Worm (Caenorhabditis elegans) whole organism, L2 larva: ENCODE results near the gene Y51H7C.13.

Experiments
- C34F6.9 ChIP-seq: fragments of 150-350 bp; optimal IDR thresholded peaks from 2 replicates; lab custom pipeline; 2014; ENCODE audit warnings: missing biosample characterization, missing genetic modification characterization
- F13H6.1 ChIP-seq: sonication (generic microtip); optimal IDR thresholded peaks from 2 replicates; lab custom pipeline; 2016; ENCODE audit warnings: missing genetic modification characterization, missing compliant biosample characterization
- R02D3.7 ChIP-seq: fragments of 150-350 bp; optimal IDR thresholded peaks from 2 replicates; lab custom pipeline; 2014; ENCODE audit warnings: missing biosample characterization, missing genetic modification characterization
- ZK546.5 ChIP-seq: sonication (generic microtip); optimal IDR thresholded peaks from 2 replicates; lab custom pipeline; 2017; ENCODE audit warnings: missing biosample characterization, missing genetic modification characterization
- aly-2 ChIP-seq: fragments of 150-350 bp; optimal IDR thresholded peaks from 2 replicates; lab custom pipeline; 2014; ENCODE audit warnings: missing biosample characterization, missing genetic modification characterization
- blmp-1 ChIP-seq: sonication (generic microtip); optimal IDR thresholded peaks from 2 replicates; lab custom pipeline; 2017; ENCODE audit warnings: missing genetic modification characterization, mild to moderate bottlenecking, missing compliant biosample characterization, antibody characterized with exemption, moderate library complexity; ENCODE audit not compliant: insufficient read depth
- ceh-16 ChIP-seq: fragments of 150-350 bp; optimal IDR thresholded peaks from 2 replicates; lab custom pipeline; 2014; ENCODE audit warnings: missing biosample characterization, missing genetic modification characterization
- ceh-82 ChIP-seq: fragments of 150-350 bp; optimal IDR thresholded peaks from 2 replicates; lab custom pipeline; 2014; ENCODE audit warnings: missing biosample characterization, missing genetic modification characterization
- crh-2 ChIP-seq: sonication (generic microtip); optimal IDR thresholded peaks from 2 replicates; lab custom pipeline; 2017; ENCODE audit warnings: missing biosample characterization, missing genetic modification characterization
- dmd-4 ChIP-seq: sonication (generic microtip); optimal IDR thresholded peaks from 2 replicates; lab custom pipeline; 2017; ENCODE audit warnings: missing biosample characterization, missing genetic modification characterization
- egl-27 ChIP-seq: sonication (generic microtip); optimal IDR thresholded peaks from 3 replicates; lab custom pipeline; 2017; ENCODE audit warnings: missing biosample characterization, missing genetic modification reagents, missing genetic modification characterization
- fos-1 ChIP-seq: fragments of 150-350 bp; optimal IDR thresholded peaks from 2 replicates; lab custom pipeline; 2014; ENCODE audit warnings: missing biosample characterization, missing genetic modification characterization
- lin-13 ChIP-seq: fragments of 150-350 bp; optimal IDR thresholded peaks from 2 replicates; lab custom pipeline; 2014; ENCODE audit warnings: missing biosample characterization, missing genetic modification reagents, missing genetic modification characterization
- lin-39 ChIP-seq: fragments of 150-350 bp; optimal IDR thresholded peaks from 2 replicates; lab custom pipeline; 2014; ENCODE audit warnings: missing biosample characterization, missing genetic modification reagents, missing genetic modification characterization
- lsy-2 ChIP-seq, 2 experiments: fragments of 150-350 bp in 1 of 2; sonication (generic microtip) in 1 of 2; optimal IDR thresholded peaks; 2 replicates each; lab custom pipeline; 2014 to 2017; ENCODE audit warnings: missing biosample characterization in 2 of 2, missing genetic modification characterization in 2 of 2
- mbf-1 ChIP-seq: sonication (generic microtip); optimal IDR thresholded peaks from 2 replicates; lab custom pipeline; 2017; ENCODE audit warnings: missing biosample characterization, missing genetic modification characterization
- mdl-1 ChIP-seq, 2 experiments: fragments of 150-350 bp in 1 of 2; sonication (generic microtip) in 1 of 2; optimal IDR thresholded peaks; 2 replicates each; lab custom pipeline; 2017; ENCODE audit warnings: missing biosample characterization in 2 of 2, missing genetic modification characterization in 2 of 2
- nhr-10 ChIP-seq: sonication (generic microtip); optimal IDR thresholded peaks from 2 replicates; lab custom pipeline; 2017; ENCODE audit warnings: missing biosample characterization, missing genetic modification characterization
- nhr-12 ChIP-seq: fragments of 150-350 bp; optimal IDR thresholded peaks from 2 replicates; lab custom pipeline; 2014; ENCODE audit warnings: missing biosample characterization, missing genetic modification characterization
- nhr-237 ChIP-seq: fragments of 150-350 bp; optimal IDR thresholded peaks from 2 replicates; lab custom pipeline; 2014; ENCODE audit warnings: missing biosample characterization, missing genetic modification characterization
- nhr-6 ChIP-seq: fragments of 150-350 bp; optimal IDR thresholded peaks from 2 replicates; lab custom pipeline; 2014; ENCODE audit warnings: missing biosample characterization, missing genetic modification characterization
- peb-1 ChIP-seq: fragments of 150-350 bp; optimal IDR thresholded peaks from 2 replicates; lab custom pipeline; 2014; ENCODE audit warnings: missing biosample characterization, missing genetic modification characterization
- sem-4 ChIP-seq: fragments of 150-350 bp; optimal IDR thresholded peaks from 2 replicates; lab custom pipeline; 2014; ENCODE audit warnings: missing biosample characterization, missing genetic modification reagents, missing genetic modification characterization
- skn-1 ChIP-seq: sonication (generic microtip); optimal IDR thresholded peaks from 2 replicates; lab custom pipeline; 2017; ENCODE audit warnings: missing biosample characterization, missing genetic modification characterization
- sma-3 ChIP-seq: sonication (generic microtip); optimal IDR thresholded peaks from 2 replicates; lab custom pipeline; 2016; ENCODE audit warnings: missing genetic modification reagents, missing genetic modification characterization, missing compliant biosample characterization
- sma-9 ChIP-seq, 2 experiments: fragments of 150-350 bp in 1 of 2; sonication (generic microtip) in 1 of 2; optimal IDR thresholded peaks; 2 replicates each; lab custom pipeline; 2014 to 2016; ENCODE audit warnings: missing genetic modification characterization in 2 of 2, mild to moderate bottlenecking in 1 of 2, missing biosample characterization in 1 of 2, missing compliant biosample characterization in 1 of 2, missing genetic modification reagents in 1 of 2, moderate library complexity in 1 of 2
- unc-39 ChIP-seq: fragments of 150-350 bp; optimal IDR thresholded peaks from 2 replicates; lab custom pipeline; 2014; ENCODE audit warnings: missing biosample characterization, missing genetic modification characterization
- unc-55 ChIP-seq: fragments of 150-350 bp; sonication (generic microtip); optimal IDR thresholded peaks from 3 replicates; lab custom pipeline; 2014; ENCODE audit warnings: missing biosample characterization, missing genetic modification reagents, missing genetic modification characterization
- unc-62 ChIP-seq: fragments of 150-350 bp; optimal IDR thresholded peaks from 2 replicates; lab custom pipeline; 2014; ENCODE audit warnings: missing biosample characterization, missing genetic modification reagents, missing genetic modification characterization
- zag-1 ChIP-seq: fragments of 150-350 bp; optimal IDR thresholded peaks from 2 replicates; lab custom pipeline; 2014; ENCODE audit warnings: missing biosample characterization, missing genetic modification characterization
- ztf-1 ChIP-seq: fragments of 200-800 bp; sonication (Bioruptor generic); conservative IDR thresholded peaks from 2 replicates; pipeline ENCODE4 v1.3.6; 2022; ENCODE audit warnings: missing genetic modification characterization, missing compliant biosample characterization
- ztf-11 ChIP-seq: sonication (generic microtip); optimal IDR thresholded peaks from 2 replicates; lab custom pipeline; 2017; ENCODE audit warnings: missing biosample characterization, missing genetic modification characterization
- ztf-4 ChIP-seq: fragments of 150-350 bp; optimal IDR thresholded peaks from 2 replicates; lab custom pipeline; 2014; ENCODE audit warnings: missing biosample characterization, missing genetic modification characterization

Y51H7C.13 gene

DNA sequence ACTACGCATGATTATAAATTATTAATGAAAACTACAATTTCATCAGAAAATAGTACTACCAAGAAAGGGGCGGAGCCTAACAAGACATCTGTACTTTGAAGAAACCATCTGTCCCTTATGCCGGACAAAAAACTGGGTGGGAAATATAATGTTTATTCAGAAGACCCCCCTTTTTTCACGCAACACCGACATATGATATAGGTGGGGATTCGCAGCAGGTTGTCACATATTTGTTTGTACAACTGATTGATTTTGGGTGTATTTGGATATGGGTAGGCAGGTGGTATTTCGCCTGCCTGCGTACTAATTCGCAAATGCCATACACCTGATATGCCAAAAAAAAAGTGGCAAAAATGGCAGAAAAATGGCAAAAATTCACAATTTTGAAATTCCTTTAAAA lies 42.7 kb downstream of the Y51H7C.13 start, which contains the start of gene Y51H7C.10:
Y51H7C.10 (minus strand) TSS at position 101 of the 400 bp plus-strand sequence.
- TF ChIP-seq ztf-4 (no peak), lsy-2 (tag; optimal IDR thresholded peaks at IDR 0.05; lab: Kevin White, UChicago) (no peak), skn-1 (tag; lab: Kevin White, UChicago) (no peak), C34F6.9 (tag; lab: Kevin White, UChicago) (no peak), ztf-1 (GFP tag; lab: Robert Waterston, UW) (no peak), lin-39 (no peak), ceh-82 (tag; lab: Kevin White, UChicago) (no peak), nhr-12 (no peak), unc-62 (GFP tag; lab: Kevin White, UChicago) (no peak), mdl-1 (tag; optimal IDR thresholded peaks at IDR 0.05; lab: Kevin White, UChicago) (no peak), nhr-6 (no peak), aly-2 (tag; lab: Kevin White, UChicago) (no peak), ztf-11 (no peak), unc-39 (no peak), mbf-1 (tag; lab: Kevin White, UChicago) (no peak), R02D3.7 (tag; lab: Kevin White, UChicago) (no peak), ZK546.5 (no peak), sma-9 (GFP tag; optimal IDR thresholded peaks at IDR 0.05; lab: Kevin White, UChicago) (no peak), sma-9 (tag; optimal IDR thresholded peaks at IDR 0.05; lab: Kevin White, UChicago) (no peak)

ce11 chrII:1420806-1421463 lies 45.4 kb downstream of the Y51H7C.13 start:
- TF ChIP-seq nhr-10 (no peak), lin-13 (GFP tag; lab: Kevin White, UChicago) (no peak), ceh-16 (tag; lab: Kevin White, UChicago) (no peak), unc-55 (GFP tag; lab: Kevin White, UChicago) (no peak), dmd-4 (tag; lab: Kevin White, UChicago) (no peak), peb-1 (tag; lab: Kevin White, UChicago) (no peak), egl-27 (tag; lab: Kevin White, UChicago) (no peak), R02D3.7 (tag; lab: Kevin White, UChicago) (no peak), sma-3 (GFP tag; lab: Kevin White, UChicago) (no peak), crh-2 (tag; lab: Kevin White, UChicago) (no peak), ztf-4 (no peak), blmp-1 (tag; lab: Kevin White, UChicago) (no peak)

- TF ChIP-seq sem-4 (tag; lab: Kevin White, UChicago) (no peak), ztf-1 (GFP tag; lab: Robert Waterston, UW) (no peak), skn-1 (tag; lab: Kevin White, UChicago) (no peak), nhr-6 (no peak), F13H6.1 (tag; lab: Kevin White, UChicago) (no peak), lsy-2 (tag; optimal IDR thresholded peaks at IDR 0.05; lab: Kevin White, UChicago) (no peak), unc-39 (no peak), peb-1 (tag; lab: Kevin White, UChicago) (no peak), nhr-12 (no peak), fos-1 (tag; lab: Kevin White, UChicago) (no peak), nhr-237 (tag; lab: Kevin White, UChicago) (no peak), sma-9 (GFP tag; optimal IDR thresholded peaks at IDR 0.05; lab: Kevin White, UChicago) (no peak), sma-9 (tag; optimal IDR thresholded peaks at IDR 0.05; lab: Kevin White, UChicago) (no peak), zag-1 (tag; lab: Kevin White, UChicago) (no peak)
Observed at ce11 chrII:1419994-1420393, 46.4 kb downstream of the Y51H7C.13 start.
